Worm (Caenorhabditis elegans) whole organism, late embryonic: Measurements from ENCODE around the gene F52F10.2.

Experiments
- C08G9.2 ChIP-seq: sonication (generic microtip); optimal IDR thresholded peaks from 2 replicates; lab custom pipeline; 2016; ENCODE audit warnings: mild to moderate bottlenecking, missing genetic modification characterization, moderate library complexity, missing compliant biosample characterization
- C38D4.7 ChIP-seq: fragments of 200-800 bp; sonication (Bioruptor generic); optimal IDR thresholded peaks from 2 replicates; lab custom pipeline; 2018; ENCODE audit warnings: mild to moderate bottlenecking, missing genetic modification characterization, moderate library complexity, missing compliant biosample characterization
- F13H6.1 ChIP-seq: sonication (generic microtip); optimal IDR thresholded peaks from 2 replicates; lab custom pipeline; 2016; ENCODE audit warnings: missing genetic modification characterization, missing compliant biosample characterization
- K09A11.1 ChIP-seq: sonication (generic microtip); optimal IDR thresholded peaks from 2 replicates; lab custom pipeline; 2017; ENCODE audit warnings: antibody characterized with exemption, mild to moderate bottlenecking, missing genetic modification characterization, missing compliant biosample characterization; ENCODE audit not compliant: insufficient read depth
- T23F11.4 ChIP-seq: fragments of 200-800 bp; sonication (Bioruptor generic); optimal IDR thresholded peaks from 2 replicates; lab custom pipeline; 2018; ENCODE audit warnings: mild to moderate bottlenecking, missing genetic modification characterization, missing compliant biosample characterization
- Y22D7AL.16 ChIP-seq: sonication (generic microtip); optimal IDR thresholded peaks from 2 replicates; lab custom pipeline; 2016; ENCODE audit warnings: missing genetic modification characterization, missing compliant biosample characterization
- ahr-1 ChIP-seq: sonication (generic microtip); optimal IDR thresholded peaks from 2 replicates; lab custom pipeline; 2016; ENCODE audit warnings: missing genetic modification characterization, missing compliant biosample characterization
- ceh-14 ChIP-seq: sonication (generic microtip); optimal IDR thresholded peaks from 2 replicates; lab custom pipeline; 2016; ENCODE audit warnings: missing genotype, missing genetic modification characterization, missing compliant biosample characterization
- ceh-24 ChIP-seq: sonication (generic microtip); optimal IDR thresholded peaks from 2 replicates; lab custom pipeline; 2016; ENCODE audit warnings: mild to moderate bottlenecking, missing genetic modification characterization, missing compliant biosample characterization
- ceh-30 ChIP-seq: fragments of 150-350 bp; optimal IDR thresholded peaks from 2 replicates; lab custom pipeline; 2014; ENCODE audit warnings: missing biosample characterization, missing genetic modification characterization
- ceh-31 ChIP-seq: sonication (generic microtip); optimal IDR thresholded peaks from 2 replicates; lab custom pipeline; 2016; ENCODE audit warnings: missing genetic modification characterization, missing compliant biosample characterization
- ceh-34 ChIP-seq: sonication (generic microtip); optimal IDR thresholded peaks from 2 replicates; lab custom pipeline; 2016; ENCODE audit warnings: mild to moderate bottlenecking, missing genetic modification characterization, missing compliant biosample characterization
- ceh-45 ChIP-seq: fragments of 200-800 bp; sonication (Bioruptor generic); IDR thresholded peaks from 2 replicates; pipeline ENCODE4 v1.3.6; 2022; ENCODE audit warnings: missing genetic modification reagents, missing genetic modification characterization, missing compliant biosample characterization
- ceh-6 ChIP-seq: fragments of 200-800 bp; sonication (Bioruptor generic); optimal IDR thresholded peaks from 2 replicates; lab custom pipeline; 2018; ENCODE audit warnings: mild to moderate bottlenecking, missing genetic modification characterization, missing compliant biosample characterization
- ceh-9 ChIP-seq: sonication (generic microtip); optimal IDR thresholded peaks from 2 replicates; lab custom pipeline; 2016; ENCODE audit warnings: mild to moderate bottlenecking, missing genetic modification characterization, inconsistent platforms, missing compliant biosample characterization
- eyg-1 ChIP-seq: sonication (generic microtip); optimal IDR thresholded peaks from 2 replicates; lab custom pipeline; 2016; ENCODE audit warnings: missing genotype, missing genetic modification characterization, missing compliant biosample characterization
- fkh-10 ChIP-seq: fragments of 150-350 bp; optimal IDR thresholded peaks from 2 replicates; lab custom pipeline; 2014; ENCODE audit warnings: missing biosample characterization, missing genetic modification reagents, missing genetic modification characterization
- fkh-6 ChIP-seq: sonication (generic microtip); optimal IDR thresholded peaks from 2 replicates; lab custom pipeline; 2016; ENCODE audit warnings: missing genetic modification characterization, missing compliant biosample characterization
- hlh-15 ChIP-seq: sonication (generic microtip); optimal IDR thresholded peaks from 2 replicates; lab custom pipeline; 2016; ENCODE audit warnings: missing genetic modification characterization, missing compliant biosample characterization
- hlh-30 ChIP-seq: sonication (generic microtip); optimal IDR thresholded peaks from 2 replicates; lab custom pipeline; 2017; ENCODE audit warnings: antibody characterized with exemption, missing genetic modification characterization, missing compliant biosample characterization; ENCODE audit not compliant: insufficient read depth
- hlh-6 ChIP-seq: sonication (generic microtip); optimal IDR thresholded peaks from 2 replicates; lab custom pipeline; 2016; ENCODE audit warnings: missing genotype, missing genetic modification characterization, missing compliant biosample characterization
- odd-2 ChIP-seq: sonication (generic microtip); optimal IDR thresholded peaks from 2 replicates; lab custom pipeline; 2017; ENCODE audit warnings: antibody characterized with exemption, mild to moderate bottlenecking, missing genetic modification characterization, missing compliant biosample characterization
- pat-9 ChIP-seq: fragments of 200-800 bp; sonication (Bioruptor generic); optimal IDR thresholded peaks from 2 replicates; lab custom pipeline; 2018; ENCODE audit warnings: mild to moderate bottlenecking, missing genetic modification characterization, moderate library complexity, missing compliant biosample characterization
- pax-1 ChIP-seq: fragments of 150-350 bp; optimal IDR thresholded peaks from 2 replicates; lab custom pipeline; 2014; ENCODE audit warnings: missing biosample characterization, missing genetic modification characterization
- pha-4 ChIP-seq: fragments of 150-350 bp; optimal IDR thresholded peaks from 2 replicates; lab custom pipeline; 2018; ENCODE audit warnings: missing biosample characterization, missing genetic modification reagents, missing genetic modification characterization
- pqm-1 ChIP-seq: sonication (generic microtip); optimal IDR thresholded peaks from 2 replicates; lab custom pipeline; 2016; ENCODE audit warnings: missing genetic modification characterization, missing compliant biosample characterization
- ref-2 ChIP-seq: sonication (generic microtip); optimal IDR thresholded peaks from 2 replicates; lab custom pipeline; 2016; ENCODE audit warnings: missing genetic modification characterization, missing compliant biosample characterization
- rnt-1 ChIP-seq: sonication (generic microtip); optimal IDR thresholded peaks from 2 replicates; lab custom pipeline; 2016; ENCODE audit warnings: missing genetic modification characterization, missing compliant biosample characterization
- sdc-2 ChIP-seq: sonication (generic microtip); optimal IDR thresholded peaks from 2 replicates; lab custom pipeline; 2016; ENCODE audit warnings: missing genotype, missing genetic modification characterization, missing compliant biosample characterization
- sox-4 ChIP-seq: sonication (generic microtip); optimal IDR thresholded peaks from 2 replicates; lab custom pipeline; 2017; ENCODE audit warnings: mild to moderate bottlenecking, missing genetic modification characterization, inconsistent platforms, missing compliant biosample characterization
- syd-9 ChIP-seq: sonication (generic microtip); optimal IDR thresholded peaks from 2 replicates; lab custom pipeline; 2016; ENCODE audit warnings: mild to moderate bottlenecking, missing genetic modification characterization, moderate library complexity, missing compliant biosample characterization
- ttx-3 ChIP-seq: sonication (generic microtip); optimal IDR thresholded peaks from 2 replicates; lab custom pipeline; 2016; ENCODE audit warnings: missing genetic modification reagents, missing genetic modification characterization, missing compliant biosample characterization
- unc-55 ChIP-seq: sonication (generic microtip); optimal IDR thresholded peaks from 2 replicates; lab custom pipeline; 2017; ENCODE audit warnings: missing biosample characterization, missing genetic modification reagents, missing genetic modification characterization
- unc-86 ChIP-seq: sonication (generic microtip); optimal IDR thresholded peaks from 2 replicates; lab custom pipeline; 2016; ENCODE audit warnings: missing genetic modification characterization, missing compliant biosample characterization
- zip-5 ChIP-seq: sonication (generic microtip); optimal IDR thresholded peaks from 2 replicates; lab custom pipeline; 2016; ENCODE audit warnings: missing genetic modification characterization, missing compliant biosample characterization

Gene F52F10.2

DNA sequence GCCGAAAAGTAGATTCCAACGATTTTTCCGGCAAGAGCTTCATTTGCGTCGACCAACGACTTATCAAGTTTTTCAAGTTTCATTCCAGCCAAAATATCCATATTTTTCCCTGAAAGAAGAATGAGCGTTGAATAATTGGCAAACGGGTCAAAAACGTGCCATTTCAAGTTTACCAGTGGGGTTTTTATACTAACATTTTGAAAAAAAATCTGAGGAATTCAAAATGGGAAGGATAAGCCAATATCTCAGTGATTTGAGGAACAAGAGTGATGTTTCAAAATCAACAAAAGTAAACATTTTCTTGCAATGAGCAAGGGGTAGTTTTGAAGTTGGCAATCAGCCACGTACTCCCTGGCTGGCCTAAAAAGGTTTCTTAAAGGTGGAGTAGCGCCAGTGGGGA lies 13.6 kb upstream of the F52F10.2 start, which contains the start of gene trx-5:
Gene trx-5, minus strand, starts transcription at position 101 of the 400 bp plus-strand sequence.
- TF ChIP-seq unc-86 (tag; lab: Kevin White, UChicago) (no peak), ceh-9 (no peak), ceh-14 (tag; lab: Kevin White, UChicago) (no peak), pqm-1 (tag; lab: Kevin White, UChicago) (no peak), T23F11.4 (GFP tag; lab: Kevin White, UChicago) (no peak), ceh-24 (tag; lab: Kevin White, UChicago) (no peak), hlh-30 (tag; lab: Kevin White, UChicago) (no peak), odd-2 (tag; lab: Kevin White, UChicago) (no peak), ceh-31 (tag; lab: Kevin White, UChicago) (no peak), rnt-1 (tag; lab: Kevin White, UChicago) (no peak), ceh-34 (tag; lab: Kevin White, UChicago) (no peak), fkh-6 (no peak)

DNA sequence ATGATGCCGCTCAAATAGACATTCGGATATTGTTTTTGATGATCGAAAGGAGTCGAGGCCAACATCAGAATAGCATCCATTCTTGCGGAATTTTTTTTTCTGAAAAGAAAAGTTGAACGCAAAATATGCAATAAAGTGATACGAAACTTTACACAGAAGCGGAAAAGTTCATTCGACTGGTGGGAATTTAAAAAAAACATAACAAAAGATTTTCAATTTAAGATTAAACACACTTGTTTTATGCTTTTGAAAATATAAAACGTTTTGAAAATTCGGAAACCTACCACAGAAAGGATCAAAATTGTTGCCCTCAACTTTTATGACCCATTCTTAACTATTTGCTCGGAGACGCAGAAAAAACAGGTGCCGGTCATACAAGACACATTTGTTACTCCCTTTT lies 11.0 kb upstream of the F52F10.2 start, which contains the start of gene K02H11.9:
Gene K02H11.9, minus strand, starts transcription at position 101 of the 400 bp plus-strand sequence.
- TF ChIP-seq ceh-34 (tag; lab: Kevin White, UChicago) (no peak), ref-2 (tag; lab: Kevin White, UChicago) (no peak), hlh-6 (tag; lab: Kevin White, UChicago) (no peak), fkh-10 (GFP tag; lab: Kevin White, UChicago) (no peak), Y22D7AL.16 (tag; lab: Kevin White, UChicago) (no peak)

DNA sequence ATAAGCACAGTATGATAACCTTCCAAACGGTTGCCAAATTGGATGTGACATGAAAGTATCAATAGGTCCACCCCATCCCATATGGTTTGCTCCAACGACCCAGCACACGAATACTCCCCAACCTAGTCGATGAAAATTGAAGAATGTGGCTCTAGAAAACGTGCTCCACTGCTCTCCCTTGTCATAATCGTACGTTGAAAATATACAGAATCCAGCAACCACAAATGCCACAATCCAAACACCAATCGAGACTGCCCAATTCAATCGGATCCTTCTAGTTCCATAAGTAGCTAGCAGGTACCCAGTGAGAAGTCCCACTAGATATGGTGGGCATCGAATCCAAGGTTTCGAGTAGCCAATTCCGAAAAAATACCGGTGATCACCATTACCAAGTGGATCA lies 9.1 kb upstream of the F52F10.2 start:
- TF ChIP-seq C08G9.2 (tag; lab: Kevin White, UChicago) (no peak), pax-1 (tag; lab: Kevin White, UChicago) (no peak), rnt-1 (tag; lab: Kevin White, UChicago) (no peak), K09A11.1 (tag; lab: Kevin White, UChicago) (no peak), pat-9 (tag; lab: Kevin White, UChicago) (no peak), sdc-2 (tag; lab: Kevin White, UChicago) (no peak), sox-4 (no peak), ceh-6 (GFP tag; lab: Kevin White, UChicago) (no peak), hlh-30 (tag; lab: Kevin White, UChicago) (no peak), unc-55 (no peak), pha-4 (tag; lab: Kevin White, UChicago) (no peak), eyg-1 (no peak), ahr-1 (tag; lab: Kevin White, UChicago) (no peak), ttx-3 (no peak), syd-9 (tag; lab: Kevin White, UChicago) (no peak), ceh-14 (tag; lab: Kevin White, UChicago) (no peak)

DNA sequence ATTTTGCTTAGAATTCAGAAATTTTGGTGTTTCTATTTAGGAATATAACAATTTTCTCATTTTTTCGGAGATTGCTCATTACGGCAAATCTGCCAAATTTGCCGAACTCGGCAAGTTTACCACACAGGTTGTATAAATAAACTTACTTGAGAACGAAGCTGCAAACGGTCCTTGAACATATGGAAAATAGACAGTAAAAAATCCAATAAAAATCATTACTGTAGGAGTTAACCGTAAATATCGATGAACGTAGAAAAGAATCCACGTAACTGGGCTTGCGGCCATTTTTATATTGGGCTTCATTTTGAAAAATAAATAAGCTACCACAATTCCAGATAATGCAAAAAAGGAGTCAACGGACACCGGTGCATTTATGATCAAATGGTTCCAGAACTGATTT lies 7.7 kb upstream of the F52F10.2 start:
- TF ChIP-seq F13H6.1 (no peak), ceh-30 (tag; lab: Kevin White, UChicago) (no peak), ttx-3 (no peak), unc-86 (tag; lab: Kevin White, UChicago) (no peak), zip-5 (tag; lab: Kevin White, UChicago) (no peak), odd-2 (tag; lab: Kevin White, UChicago) (no peak), ceh-34 (tag; lab: Kevin White, UChicago) (no peak), hlh-15 (tag; lab: Kevin White, UChicago) (no peak), fkh-10 (GFP tag; lab: Kevin White, UChicago) (no peak), ahr-1 (tag; lab: Kevin White, UChicago) (no peak), ceh-45 (GFP tag; lab: Robert Waterston, UW) (no peak), ceh-14 (tag; lab: Kevin White, UChicago) (no peak), C38D4.7 (GFP tag; lab: Kevin White, UChicago) (no peak), hlh-6 (tag; lab: Kevin White, UChicago) (no peak)
